Fruit fly (Drosophila melanogaster) whole organism, embryonic: ENCODE measurements around the gene CG16736.

Experiments
- Atf-2 ChIP-seq: fragments of 200-800 bp; sonication (Bioruptor generic); optimal IDR thresholded peaks from 2 replicates; lab custom pipeline; 2016; ENCODE audit warnings: missing biosample characterization, missing genetic modification characterization
- CG10366 ChIP-seq: fragments of 200-800 bp; sonication (Bioruptor generic); IDR thresholded peaks from 2 replicates; pipeline ENCODE4 v1.3.6; 2022; ENCODE audit warnings: missing biosample characterization, missing genetic modification characterization
- CG10431 ChIP-seq: fragments of 200-800 bp; sonication (Bioruptor generic); optimal IDR thresholded peaks from 3 replicates; lab custom pipeline; 2018; ENCODE audit warnings: missing biosample characterization, mild to moderate bottlenecking, missing genetic modification characterization
- CG11085 ChIP-seq: fragments of 200-800 bp; sonication (Bioruptor generic); IDR thresholded peaks from 2 replicates; pipeline ENCODE4 v1.3.6; 2022; ENCODE audit warnings: missing biosample characterization, missing genetic modification characterization
- CG12769 ChIP-seq: fragments of 200-800 bp; sonication (Bioruptor generic); optimal IDR thresholded peaks from 2 replicates; lab custom pipeline; 2019; ENCODE audit warnings: missing biosample characterization, mild to moderate bottlenecking, missing genetic modification characterization, moderate library complexity
- CG15479 ChIP-seq: fragments of 200-800 bp; sonication (Bioruptor generic); optimal IDR thresholded peaks from 3 replicates; lab custom pipeline; 2019; ENCODE audit warnings: missing biosample characterization, mild to moderate bottlenecking, missing genetic modification characterization, moderate library complexity
- CG15696 ChIP-seq: fragments of 200-800 bp; sonication (Bioruptor generic); optimal IDR thresholded peaks from 2 replicates; lab custom pipeline; 2019; ENCODE audit warnings: missing biosample characterization, mild to moderate bottlenecking, missing genetic modification characterization, moderate library complexity
- CG18262 ChIP-seq: fragments of 200-800 bp; optimal IDR thresholded peaks from 3 replicates; lab custom pipeline; 2019; ENCODE audit warnings: missing biosample characterization, mild to moderate bottlenecking, missing genetic modification characterization, moderate library complexity
- CG18764 ChIP-seq: fragments of 200-800 bp; sonication (Bioruptor generic); optimal IDR thresholded peaks from 3 replicates; lab custom pipeline; 2016; ENCODE audit warnings: missing biosample characterization, missing genetic modification characterization
- CG31441 ChIP-seq: fragments of 200-800 bp; sonication (Bioruptor generic); IDR thresholded peaks from 2 replicates; pipeline ENCODE4 v1.3.6; 2022; ENCODE audit warnings: missing biosample characterization, missing genetic modification characterization
- CG4730 ChIP-seq: fragments of 200-800 bp; sonication (Bioruptor generic); IDR thresholded peaks from 2 replicates; pipeline ENCODE4 v1.3.6; 2022; ENCODE audit warnings: missing biosample characterization, missing genetic modification characterization
- CG7271 ChIP-seq: fragments of 200-800 bp; sonication (Bioruptor generic); optimal IDR thresholded peaks from 2 replicates; lab custom pipeline; 2018; ENCODE audit warnings: missing biosample characterization, mild to moderate bottlenecking, missing genetic modification characterization, moderate library complexity
- CG7372 ChIP-seq: fragments of 200-800 bp; sonication (Bioruptor generic); IDR thresholded peaks from 2 replicates; pipeline ENCODE4 v1.3.6; 2022; ENCODE audit warnings: missing biosample characterization, missing genetic modification characterization
- CG7928 ChIP-seq: fragments of 200-800 bp; sonication (Bioruptor generic); optimal IDR thresholded peaks from 2 replicates; lab custom pipeline; 2017; ENCODE audit warnings: missing biosample characterization, mild to moderate bottlenecking, missing genetic modification characterization
- CG8281 ChIP-seq: fragments of 200-800 bp; sonication (Bioruptor generic); optimal IDR thresholded peaks from 2 replicates; lab custom pipeline; 2018; ENCODE audit warnings: missing biosample characterization, mild to moderate bottlenecking, missing genetic modification characterization, moderate library complexity
- CHES-1-like ChIP-seq: fragments of 200-800 bp; sonication (Bioruptor generic); optimal IDR thresholded peaks from 2 replicates; lab custom pipeline; 2016; ENCODE audit warnings: missing biosample characterization, missing genetic modification characterization
- D ChIP-seq, 2 experiments: fragments of 200-800 bp in 1 of 2; fragments of >200 bp in 1 of 2; sonication (Bioruptor generic) in 1 of 2; optimal IDR thresholded peaks; 2 replicates in 1 of 2; 3 replicates in 1 of 2; lab custom pipeline; 2017; ENCODE audit warnings: mild to moderate bottlenecking in 1 of 2, missing biosample characterization in 1 of 2, missing genetic modification characterization in 1 of 2, missing genetic modification reagents in 1 of 2
- Doc2 ChIP-seq: fragments of 200-800 bp; sonication (Bioruptor generic); IDR thresholded peaks from 2 replicates; pipeline ENCODE4 v1.3.6; 2022; ENCODE audit warnings: missing biosample characterization, missing genetic modification characterization
- Dp ChIP-seq: fragments of 200-800 bp; sonication (Bioruptor generic); optimal IDR thresholded peaks from 2 replicates; lab custom pipeline; 2018; ENCODE audit warnings: missing biosample characterization, mild to moderate bottlenecking, missing genetic modification characterization, moderate library complexity
- Dref ChIP-seq: fragments of 200-800 bp; sonication (Bioruptor generic); IDR thresholded peaks from 2 replicates; pipeline ENCODE4 v1.3.6; 2022; ENCODE audit warnings: missing biosample characterization, missing genetic modification characterization
- E2f2 ChIP-seq: fragments of 200-800 bp; sonication (Bioruptor generic); IDR thresholded peaks from 2 replicates; pipeline ENCODE4 v1.3.6; 2022; ENCODE audit warnings: missing biosample characterization, missing genetic modification characterization
- HmgD ChIP-seq: fragments of 200-800 bp; sonication (Bioruptor generic); optimal IDR thresholded peaks from 3 replicates; lab custom pipeline; 2016; ENCODE audit warnings: missing biosample characterization, missing genetic modification characterization
- Hmr ChIP-seq: fragments of 200-800 bp; sonication (Bioruptor generic); optimal IDR thresholded peaks from 3 replicates; lab custom pipeline; 2017; ENCODE audit warnings: mild to moderate bottlenecking, missing biosample characterization, missing genetic modification reagents, missing genetic modification characterization
- Hr78 ChIP-seq, 2 experiments: fragments of 200-800 bp in 1 of 2; fragments of >200 bp in 1 of 2; sonication (Bioruptor generic) in 1 of 2; optimal IDR thresholded peaks; 2 replicates each; lab custom pipeline; 2017 to 2019; ENCODE audit warnings: missing biosample characterization in 2 of 2, missing genetic modification characterization in 2 of 2, mild to moderate bottlenecking in 1 of 2, moderate library complexity in 1 of 2
- Mes4 ChIP-seq: fragments of 200-800 bp; sonication (Bioruptor generic); optimal IDR thresholded peaks from 2 replicates; lab custom pipeline; 2016; ENCODE audit warnings: missing biosample characterization, missing genetic modification characterization
- NK7.1 ChIP-seq: fragments of 200-800 bp; sonication (Bioruptor generic); optimal IDR thresholded peaks from 3 replicates; lab custom pipeline; 2016; ENCODE audit warnings: missing biosample characterization, missing genetic modification characterization
- Ravus ChIP-seq: fragments of 200-800 bp; sonication (Bioruptor generic); IDR thresholded peaks from 2 replicates; pipeline ENCODE4 v1.3.6; 2022; ENCODE audit warnings: missing biosample characterization, missing genetic modification characterization
- Rx ChIP-seq: fragments of 200-800 bp; sonication (Bioruptor generic); IDR thresholded peaks from 2 replicates; pipeline ENCODE4 v1.3.6; 2022; ENCODE audit warnings: missing biosample characterization, missing genetic modification characterization
- Sox102F ChIP-seq: fragments of 200-800 bp; sonication (Bioruptor generic); optimal IDR thresholded peaks from 2 replicates; lab custom pipeline; 2018; ENCODE audit warnings: missing biosample characterization, mild to moderate bottlenecking, missing genetic modification characterization, moderate library complexity
- Spps ChIP-seq: fragments of 200-800 bp; sonication (Bioruptor generic); optimal IDR thresholded peaks from 2 replicates; lab custom pipeline; 2018; ENCODE audit warnings: missing biosample characterization, mild to moderate bottlenecking, missing genetic modification characterization
- YL-1 ChIP-seq: fragments of 200-800 bp; sonication (Bioruptor generic); optimal IDR thresholded peaks from 3 replicates; lab custom pipeline; 2017; ENCODE audit warnings: missing biosample characterization, mild to moderate bottlenecking, missing genetic modification characterization
- al ChIP-seq: fragments of 200-800 bp; sonication (Bioruptor generic); IDR thresholded peaks from 2 replicates; pipeline ENCODE4 v1.3.6; 2022; ENCODE audit warnings: missing biosample characterization, missing genetic modification characterization
- ap ChIP-seq: fragments of 200-800 bp; sonication (Bioruptor generic); IDR thresholded peaks from 2 replicates; pipeline ENCODE4 v1.3.6; 2022; ENCODE audit warnings: missing biosample characterization, missing genetic modification characterization
- ara ChIP-seq: fragments of 200-800 bp; sonication (Bioruptor generic); IDR thresholded peaks from 2 replicates; pipeline ENCODE4 v1.3.6; 2022; ENCODE audit warnings: missing biosample characterization, missing genetic modification characterization
- cad ChIP-seq: fragments of >200 bp; optimal IDR thresholded peaks from 2 replicates; lab custom pipeline; 2017; ENCODE audit warnings: missing biosample characterization, missing genetic modification characterization
- cg ChIP-seq: fragments of 200-800 bp; sonication (Bioruptor generic); optimal IDR thresholded peaks from 3 replicates; lab custom pipeline; 2019; ENCODE audit warnings: missing biosample characterization, mild to moderate bottlenecking, missing genetic modification characterization, moderate library complexity
- da ChIP-seq: fragments of 200-800 bp; sonication (Bioruptor generic); optimal IDR thresholded peaks from 2 replicates; lab custom pipeline; 2016; ENCODE audit warnings: missing biosample characterization, missing genetic modification characterization
- dmrt99B ChIP-seq: fragments of 200-800 bp; sonication (Bioruptor generic); optimal IDR thresholded peaks from 2 replicates; lab custom pipeline; 2018; ENCODE audit warnings: missing biosample characterization, mild to moderate bottlenecking, missing genetic modification characterization, moderate library complexity
- fru ChIP-seq: fragments of >200 bp; optimal IDR thresholded peaks from 2 replicates; lab custom pipeline; 2017
- gce ChIP-seq: fragments of 200-800 bp; sonication (Bioruptor generic); IDR thresholded peaks from 3 replicates; pipeline ENCODE4 v1.3.6; 2022; ENCODE audit warnings: missing biosample characterization, missing genetic modification characterization
- grau ChIP-seq: fragments of 200-800 bp; optimal IDR thresholded peaks from 3 replicates; lab custom pipeline; 2019; ENCODE audit warnings: missing biosample characterization, mild to moderate bottlenecking, missing genetic modification characterization, moderate library complexity
- hbn ChIP-seq: fragments of 200-800 bp; sonication (Bioruptor generic); IDR thresholded peaks from 2 replicates; pipeline ENCODE4 v1.3.6; 2022; ENCODE audit warnings: missing biosample characterization, missing genetic modification characterization; ENCODE audit not compliant: partially characterized antibody
- hth ChIP-seq: fragments of >200 bp; optimal IDR thresholded peaks from 2 replicates; lab custom pipeline; 2017; ENCODE audit warnings: inconsistent platforms
- pb ChIP-seq: fragments of 200-800 bp; sonication (Bioruptor generic); optimal IDR thresholded peaks from 3 replicates; lab custom pipeline; 2016; ENCODE audit warnings: missing biosample characterization, missing genetic modification characterization
- peb ChIP-seq: fragments of 200-800 bp; sonication (Bioruptor generic); IDR thresholded peaks from 2 replicates; pipeline ENCODE4 v1.3.6; 2022; ENCODE audit warnings: missing biosample characterization, missing genetic modification characterization
- repo ChIP-seq: fragments of 200-800 bp; sonication (Bioruptor generic); optimal IDR thresholded peaks from 2 replicates; lab custom pipeline; 2016; ENCODE audit warnings: missing biosample characterization, missing genetic modification characterization
- so ChIP-seq: fragments of 200-800 bp; sonication (Bioruptor generic); IDR thresholded peaks from 3 replicates; pipeline ENCODE4 v1.3.6; 2022; ENCODE audit warnings: missing biosample characterization, missing genetic modification characterization
- ssp ChIP-seq: fragments of 200-800 bp; sonication (Bioruptor generic); IDR thresholded peaks from 2 replicates; pipeline ENCODE4 v1.3.6; 2022; ENCODE audit warnings: missing biosample characterization, missing genetic modification characterization
- sug ChIP-seq: fragments of 200-800 bp; optimal IDR thresholded peaks from 2 replicates; lab custom pipeline; 2019; ENCODE audit warnings: missing biosample characterization, mild to moderate bottlenecking, missing genetic modification characterization, moderate library complexity
- tgo ChIP-seq: fragments of 200-800 bp; sonication (Bioruptor generic); IDR thresholded peaks from 3 replicates; pipeline ENCODE4 v1.3.6; 2022; ENCODE audit warnings: missing biosample characterization, missing genetic modification characterization
- trh ChIP-seq: fragments of 200-800 bp; sonication (Bioruptor generic); optimal IDR thresholded peaks from 2 replicates; lab custom pipeline; 2016; ENCODE audit warnings: missing biosample characterization, missing genetic modification characterization
- wdn ChIP-seq: fragments of 200-800 bp; sonication (Bioruptor generic); IDR thresholded peaks from 2 replicates; pipeline ENCODE4 v1.3.6; 2022; ENCODE audit warnings: missing biosample characterization, missing genetic modification characterization

CG16736 gene

DNA sequence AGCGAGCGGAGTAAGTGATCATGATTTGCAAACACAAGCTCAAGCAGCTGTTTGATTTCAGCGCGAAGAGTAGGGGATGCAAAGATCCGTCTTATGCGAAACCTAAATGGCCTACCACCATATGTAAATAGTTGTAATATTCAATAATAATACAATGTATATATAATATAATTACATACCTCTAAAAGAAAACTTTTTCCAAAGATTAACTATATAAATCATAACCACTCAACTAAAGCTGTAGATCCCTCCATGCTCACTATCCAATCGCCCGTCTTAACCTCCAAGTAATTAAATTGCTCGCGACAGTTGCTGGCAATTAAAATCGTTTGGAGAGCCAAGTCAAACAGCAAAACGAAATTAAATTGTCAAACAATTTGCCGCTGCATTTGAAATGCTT lies 30.2 kb downstream of the CG16736 start (continued):
- TF ChIP-seq D (optimal IDR thresholded peaks at IDR 0.05; lab: Kevin White, UChicago) (no peak), D (GFP tag; optimal IDR thresholded peaks at IDR 0.05; lab: Kevin White, UChicago) (peak; percentile 6), tgo (GFP tag; lab: Robert Waterston, UW) (peak; percentile 76), pb (no peak), HmgD (GFP tag; lab: Kevin White, UChicago) (no peak), CHES-1-like (GFP tag; lab: Kevin White, UChicago) (no peak), CG8281 (tag; lab: Kevin White, UChicago) (peak; percentile 11), CG31441 (peak; percentile 83), Spps (tag; lab: Kevin White, UChicago) (no peak), Dp (no peak), CG15696 (tag; lab: Kevin White, UChicago) (peak; percentile 23), gce (GFP tag; lab: Robert Waterston, UW) (no peak), E2f2 (GFP tag; lab: Robert Waterston, UW) (peak; percentile 50; the same call in 1 of the 2 replicates), grau (tag; lab: Kevin White, UChicago) (peak; percentile 81), da (GFP tag; lab: Kevin White, UChicago) (no peak), ssp (peak; percentile 63), Dref (GFP tag; lab: Robert Waterston, UW) (no peak), Doc2 (GFP tag; lab: Robert Waterston, UW) (no peak), NK7.1 (GFP tag; lab: Kevin White, UChicago) (no peak), Hr78 (GFP tag; optimal IDR thresholded peaks at IDR 0.05; lab: Kevin White, UChicago) (peak in 1 of 2 experiments; percentile 2), ap (peak; percentile 41; the same call in 1 of the 2 replicates), CG18764 (GFP tag; lab: Kevin White, UChicago) (peak; percentile 19), Mes4 (GFP tag; lab: Kevin White, UChicago) (no peak), cad (GFP tag; lab: Kevin White, UChicago) (no peak), hbn (GFP tag; lab: Robert Waterston, UW) (no peak), CG7372 (GFP tag; lab: Robert Waterston, UW) (peak; percentile 69), CG10431 (no peak), CG12769 (tag; lab: Kevin White, UChicago) (no peak), hth (lab: Kevin White, UChicago) (no peak), cg (GFP tag; lab: Kevin White, UChicago) (no peak), CG4730 (GFP tag; lab: Robert Waterston, UW) (peak; percentile 73), CG10366 (GFP tag; lab: Robert Waterston, UW) (peak; percentile 82), CG11085 (GFP tag; lab: Robert Waterston, UW) (peak; percentile 72), so (GFP tag; lab: Robert Waterston, UW) (peak; percentile 63; the same call in 1 of the 3 replicates), wdn (GFP tag; lab: Robert Waterston, UW) (peak; percentile 49; the same call in 1 of the 2 replicates), CG18262 (peak; percentile 68), al (GFP tag; lab: Robert Waterston, UW) (peak; percentile 88), Hmr (peak; percentile 83), fru (lab: Kevin White, UChicago) (no peak), CG7271 (tag; lab: Kevin White, UChicago) (no peak), trh (GFP tag; lab: Kevin White, UChicago) (peak; percentile 34), dmrt99B (peak; percentile 84), sug (tag; lab: Kevin White, UChicago) (no peak), Atf-2 (GFP tag; lab: Kevin White, UChicago) (no peak), peb (GFP tag; lab: Robert Waterston, UW) (no peak), YL-1 (GFP tag; lab: Kevin White, UChicago) (no peak), CG7928 (GFP tag; lab: Kevin White, UChicago) (peak; percentile 22), ara (GFP tag; lab: Robert Waterston, UW) (no peak), CG15479 (no peak), Ravus (GFP tag; lab: Robert Waterston, UW) (peak; percentile 51), Sox102F (GFP tag; lab: Kevin White, UChicago) (peak; percentile 80), repo (no peak), Rx (peak; percentile 54)
